Worm (Caenorhabditis elegans): ENCODE results near the gene F36H5.9.

- TF ChIP-seq ceh-36 (tag; optimal IDR thresholded peaks at IDR 0.05), result no peak
- no peak for TF ChIP-seq ama-1 (optimal IDR thresholded peaks at IDR 0.05)
- TF ChIP-seq hnd-1 (tag; optimal IDR thresholded peaks at IDR 0.05), result no peak
- TF ChIP-seq tbx-11 (GFP tag; IDR thresholded peaks at IDR 0.05), result no peak
These were observed 34.3 kb upstream of the F36H5.9 start for ce11 chrII:1787208-1787607.
